Fruit fly (Drosophila melanogaster) whole organism, embryonic: ENCODE data around the gene Dyrk2.

Source experiments
- B-H1 ChIP-seq: fragments of 200-800 bp; sonication (Bioruptor generic); IDR thresholded peaks from 3 replicates; pipeline ENCODE4 v1.3.6; 2022; ENCODE audit warnings: missing biosample characterization, missing genetic modification characterization
- CG1024 ChIP-seq: fragments of 200-800 bp; sonication (Bioruptor generic); IDR thresholded peaks from 2 replicates; pipeline ENCODE4 v1.3.6; 2022; ENCODE audit warnings: missing biosample characterization, missing genetic modification characterization
- CG15601 ChIP-seq: fragments of 200-800 bp; sonication (Bioruptor generic); optimal IDR thresholded peaks from 3 replicates; lab custom pipeline; 2019; ENCODE audit warnings: missing biosample characterization, mild to moderate bottlenecking, missing genetic modification characterization, moderate library complexity
- CG1602 ChIP-seq: fragments of 200-800 bp; sonication (Bioruptor generic); optimal IDR thresholded peaks from 3 replicates; lab custom pipeline; 2016; ENCODE audit warnings: missing biosample characterization, missing genetic modification characterization
- CG16779 ChIP-seq: fragments of 200-800 bp; sonication (Bioruptor generic); IDR thresholded peaks from 2 replicates; pipeline ENCODE4 v1.3.6; 2022; ENCODE audit warnings: missing biosample characterization, missing genetic modification characterization
- CG16863 ChIP-seq: fragments of 200-800 bp; sonication (Bioruptor generic); optimal IDR thresholded peaks from 3 replicates; lab custom pipeline; 2016; ENCODE audit warnings: missing biosample characterization, missing genetic modification characterization
- CG18011 ChIP-seq: fragments of 200-800 bp; sonication (Bioruptor generic); optimal IDR thresholded peaks from 2 replicates; lab custom pipeline; 2017; ENCODE audit warnings: missing biosample characterization, missing genetic modification characterization, mild to moderate bottlenecking, moderate library complexity, missing genotype
- CG2712 ChIP-seq: fragments of 200-800 bp; optimal IDR thresholded peaks from 3 replicates; lab custom pipeline; 2019; ENCODE audit warnings: missing biosample characterization, mild to moderate bottlenecking, missing genetic modification characterization, moderate library complexity
- CG31441 ChIP-seq: fragments of 200-800 bp; sonication (Bioruptor generic); IDR thresholded peaks from 2 replicates; pipeline ENCODE4 v1.3.6; 2022; ENCODE audit warnings: missing biosample characterization, missing genetic modification characterization
- CG4707 ChIP-seq: fragments of 200-800 bp; sonication (Bioruptor generic); optimal IDR thresholded peaks from 2 replicates; lab custom pipeline; 2018; ENCODE audit warnings: missing biosample characterization, mild to moderate bottlenecking, missing genetic modification characterization, moderate library complexity
- CG5245 ChIP-seq: fragments of 200-800 bp; sonication (Bioruptor generic); optimal IDR thresholded peaks from 3 replicates; lab custom pipeline; 2016; ENCODE audit warnings: missing biosample characterization, missing genetic modification characterization
- CG7839 ChIP-seq: fragments of 200-800 bp; sonication (Bioruptor generic); optimal IDR thresholded peaks from 3 replicates; lab custom pipeline; 2018; ENCODE audit warnings: missing biosample characterization, mild to moderate bottlenecking, missing genetic modification characterization, moderate library complexity
- CG9727 ChIP-seq: fragments of 200-800 bp; sonication (Bioruptor generic); optimal IDR thresholded peaks from 3 replicates; lab custom pipeline; 2017; ENCODE audit warnings: missing biosample characterization, mild to moderate bottlenecking, missing genetic modification characterization
- CTCF ChIP-seq: fragments of 200-800 bp; sonication (Bioruptor generic); optimal IDR thresholded peaks from 2 replicates; lab custom pipeline; 2017; ENCODE audit warnings: missing biosample characterization, mild to moderate bottlenecking, missing genetic modification characterization, moderate library complexity
- CoRest ChIP-seq: fragments of 200-800 bp; sonication (Bioruptor generic); optimal IDR thresholded peaks from 3 replicates; lab custom pipeline; 2018; ENCODE audit warnings: missing biosample characterization, mild to moderate bottlenecking, missing genetic modification characterization, moderate library complexity
- D19A ChIP-seq: fragments of 200-800 bp; optimal IDR thresholded peaks from 3 replicates; lab custom pipeline; 2019; ENCODE audit warnings: missing biosample characterization, mild to moderate bottlenecking, missing genetic modification characterization, moderate library complexity
- E2f1 ChIP-seq: fragments of 200-800 bp; sonication (Bioruptor generic); IDR thresholded peaks from 2 replicates; pipeline ENCODE4 v1.3.6; 2022; ENCODE audit warnings: missing biosample characterization, missing genetic modification characterization
- E2f2 ChIP-seq: fragments of 200-800 bp; sonication (Bioruptor generic); IDR thresholded peaks from 2 replicates; pipeline ENCODE4 v1.3.6; 2022; ENCODE audit warnings: missing biosample characterization, missing genetic modification characterization
- ERR ChIP-seq: fragments of 200-800 bp; sonication (Bioruptor generic); optimal IDR thresholded peaks from 2 replicates; lab custom pipeline; 2016; ENCODE audit warnings: missing biosample characterization, missing genetic modification characterization
- Fer1 ChIP-seq: fragments of 200-800 bp; sonication (Bioruptor generic); optimal IDR thresholded peaks from 2 replicates; lab custom pipeline; 2017; ENCODE audit warnings: missing biosample characterization, mild to moderate bottlenecking, missing genetic modification characterization
- Hr78 ChIP-seq, 2 experiments: fragments of 200-800 bp in 1 of 2; fragments of >200 bp in 1 of 2; sonication (Bioruptor generic) in 1 of 2; optimal IDR thresholded peaks; 2 replicates each; lab custom pipeline; 2017 to 2019; ENCODE audit warnings: missing biosample characterization in 2 of 2, missing genetic modification characterization in 2 of 2, mild to moderate bottlenecking in 1 of 2, moderate library complexity in 1 of 2
- Meics ChIP-seq: fragments of 200-800 bp; sonication (Bioruptor generic); optimal IDR thresholded peaks from 2 replicates; lab custom pipeline; 2017; ENCODE audit warnings: missing biosample characterization, mild to moderate bottlenecking, missing genetic modification characterization
- NC2β ChIP-seq: fragments of 200-800 bp; sonication (Bioruptor generic); optimal IDR thresholded peaks from 2 replicates; lab custom pipeline; 2016; ENCODE audit warnings: missing biosample characterization, missing genetic modification characterization
- NFAT ChIP-seq: fragments of 200-800 bp; sonication (Bioruptor generic); IDR thresholded peaks from 2 replicates; pipeline ENCODE4 v1.3.6; 2022; ENCODE audit warnings: missing biosample characterization, missing genetic modification characterization
- Optix ChIP-seq: fragments of 200-800 bp; sonication (Bioruptor generic); IDR thresholded peaks from 3 replicates; pipeline ENCODE4 v1.3.6; 2022; ENCODE audit warnings: missing biosample characterization, missing genetic modification characterization
- Side ChIP-seq: fragments of 200-800 bp; sonication (Bioruptor generic); optimal IDR thresholded peaks from 2 replicates; lab custom pipeline; 2016; ENCODE audit warnings: missing biosample characterization, missing genetic modification characterization
- Xrp1 ChIP-seq: fragments of 200-800 bp; sonication (Bioruptor generic); IDR thresholded peaks from 2 replicates; pipeline ENCODE4 v1.3.6; 2022; ENCODE audit warnings: missing biosample characterization, missing genetic modification characterization
- ase ChIP-seq: fragments of 200-800 bp; sonication (Bioruptor generic); IDR thresholded peaks from 3 replicates; pipeline ENCODE4 v1.3.6; 2022; ENCODE audit warnings: missing biosample characterization, missing genetic modification characterization
- cato ChIP-seq: fragments of 200-800 bp; sonication (Bioruptor generic); optimal IDR thresholded peaks from 2 replicates; lab custom pipeline; 2016; ENCODE audit warnings: missing biosample characterization, missing genetic modification characterization, borderline replicate concordance
- hbn ChIP-seq: fragments of 200-800 bp; sonication (Bioruptor generic); IDR thresholded peaks from 2 replicates; pipeline ENCODE4 v1.3.6; 2022; ENCODE audit warnings: missing biosample characterization, missing genetic modification characterization; ENCODE audit not compliant: partially characterized antibody
- hkb ChIP-seq, 2 experiments: fragments of 200-800 bp in 1 of 2; fragments of >200 bp in 1 of 2; sonication (Bioruptor generic) in 1 of 2; IDR thresholded peaks in 1 of 2; optimal IDR thresholded peaks in 1 of 2; 2 replicates each; pipeline versions ENCODE4 v1.3.6 to Lab custom; 2017 to 2022; ENCODE audit warnings: missing biosample characterization in 1 of 2, missing genetic modification characterization in 1 of 2
- inv ChIP-seq: fragments of 200-800 bp; sonication (Bioruptor generic); IDR thresholded peaks from 2 replicates; pipeline ENCODE4 v1.3.6; 2022; ENCODE audit warnings: missing biosample characterization, missing genetic modification characterization; ENCODE audit not compliant: partially characterized antibody
- jing ChIP-seq: fragments of 200-800 bp; sonication (Bioruptor generic); optimal IDR thresholded peaks from 2 replicates; lab custom pipeline; 2018; ENCODE audit warnings: missing biosample characterization, mild to moderate bottlenecking, missing genetic modification characterization
- ken ChIP-seq: fragments of 200-800 bp; sonication (Bioruptor generic); IDR thresholded peaks from 3 replicates; pipeline ENCODE4 v1.3.6; 2022; ENCODE audit warnings: missing biosample characterization, missing genetic modification characterization
- lola ChIP-seq, 3 experiments: fragments of >200 bp in 2 of 3; fragments of 200-800 bp in 1 of 3; sonication (Bioruptor generic) in 1 of 3; optimal IDR thresholded peaks; 2 replicates each; lab custom pipeline; 2017 to 2019; ENCODE audit warnings: missing biosample characterization in 3 of 3, missing genetic modification characterization in 3 of 3, mild to moderate bottlenecking in 1 of 3, moderate library complexity in 1 of 3
- oc ChIP-seq: fragments of 200-800 bp; sonication (Bioruptor generic); optimal IDR thresholded peaks from 2 replicates; lab custom pipeline; 2018; ENCODE audit warnings: missing biosample characterization, mild to moderate bottlenecking, missing genetic modification characterization, moderate library complexity
- onecut ChIP-seq: fragments of 200-800 bp; sonication (Bioruptor generic); IDR thresholded peaks from 2 replicates; pipeline ENCODE4 v1.3.6; 2022; ENCODE audit warnings: missing biosample characterization, missing genetic modification characterization
- org-1 ChIP-seq: fragments of 200-800 bp; sonication (Bioruptor generic); optimal IDR thresholded peaks from 2 replicates; lab custom pipeline; 2017; ENCODE audit warnings: missing biosample characterization, missing genetic modification characterization
- pb ChIP-seq: fragments of 200-800 bp; sonication (Bioruptor generic); optimal IDR thresholded peaks from 3 replicates; lab custom pipeline; 2016; ENCODE audit warnings: missing biosample characterization, missing genetic modification characterization
- sc ChIP-seq, 3 experiments: fragments of >200 bp in 2 of 3; fragments of 200-800 bp in 1 of 3; sonication (Bioruptor generic) in 1 of 3; optimal IDR thresholded peaks; 2 replicates in 2 of 3; 3 replicates in 1 of 3; lab custom pipeline; 2017; ENCODE audit warnings: mild to moderate bottlenecking in 1 of 3, missing biosample characterization in 1 of 3, missing genetic modification characterization in 1 of 3, missing genetic modification reagents in 1 of 3
- shn ChIP-seq: fragments of 200-800 bp; sonication (Bioruptor generic); optimal IDR thresholded peaks from 3 replicates; lab custom pipeline; 2016; ENCODE audit warnings: missing biosample characterization, missing genetic modification characterization
- sima ChIP-seq: fragments of 200-800 bp; sonication (Bioruptor generic); optimal IDR thresholded peaks from 2 replicates; lab custom pipeline; 2016; ENCODE audit warnings: missing biosample characterization, missing genetic modification characterization
- ssp ChIP-seq: fragments of 200-800 bp; sonication (Bioruptor generic); IDR thresholded peaks from 2 replicates; pipeline ENCODE4 v1.3.6; 2022; ENCODE audit warnings: missing biosample characterization, missing genetic modification characterization
- stc ChIP-seq: fragments of 200-800 bp; sonication (Bioruptor generic); IDR thresholded peaks from 2 replicates; pipeline ENCODE4 v1.3.6; 2022; ENCODE audit warnings: missing biosample characterization, missing genetic modification characterization
- tap ChIP-seq: fragments of 200-800 bp; optimal IDR thresholded peaks from 3 replicates; lab custom pipeline; 2019; ENCODE audit warnings: missing biosample characterization, mild to moderate bottlenecking, missing genetic modification characterization, moderate library complexity
- tgo ChIP-seq: fragments of 200-800 bp; sonication (Bioruptor generic); IDR thresholded peaks from 3 replicates; pipeline ENCODE4 v1.3.6; 2022; ENCODE audit warnings: missing biosample characterization, missing genetic modification characterization
- tll ChIP-seq, 2 experiments: fragments of 200-800 bp in 1 of 2; fragments of >200 bp in 1 of 2; sonication (Bioruptor generic) in 1 of 2; optimal IDR thresholded peaks; 2 replicates each; lab custom pipeline; 2017 to 2019; ENCODE audit warnings: missing biosample characterization in 2 of 2, missing genetic modification characterization in 2 of 2, mild to moderate bottlenecking in 1 of 2, moderate library complexity in 1 of 2
- toy ChIP-seq: fragments of 200-800 bp; sonication (Bioruptor generic); IDR thresholded peaks from 2 replicates; pipeline ENCODE4 v1.3.6; 2022; ENCODE audit warnings: missing biosample characterization, missing genetic modification characterization
- tx ChIP-seq: fragments of 200-800 bp; sonication (Bioruptor generic); optimal IDR thresholded peaks from 2 replicates; lab custom pipeline; 2016; ENCODE audit warnings: missing biosample characterization, missing genetic modification characterization
- zfh1 ChIP-seq: fragments of 200-800 bp; sonication (Bioruptor generic); IDR thresholded peaks from 3 replicates; pipeline ENCODE4 v1.3.6; 2022; ENCODE audit warnings: missing biosample characterization, missing genetic modification characterization

The Dyrk2 gene

dm6 chr2L:14245517-14245916 is 11.6 kb upstream of the Dyrk2 start:
- TF ChIP-seq CG16863 (GFP tag; lab: Kevin White, UChicago) (peak; percentile 1), CoRest (tag; lab: Kevin White, UChicago) (peak; percentile 48), org-1 (peak; percentile 58), CG18011 (GFP tag; lab: Kevin White, UChicago) (no peak), CG15601 (tag; lab: Kevin White, UChicago) (peak; percentile 60), ken (GFP tag; lab: Robert Waterston, UW) (peak; percentile 77), CG7839 (tag; lab: Kevin White, UChicago) (peak; percentile 58), NFAT (GFP tag; lab: Robert Waterston, UW) (no peak), inv (GFP tag; lab: Robert Waterston, UW) (no peak), ase (GFP tag; lab: Robert Waterston, UW) (no peak; the same call in 2 of the 3 replicates), NC2β (GFP tag; lab: Kevin White, UChicago) (peak; percentile 26), Optix (GFP tag; lab: Robert Waterston, UW) (peak; percentile 39; the same call in 1 of the 3 replicates), CG16779 (no peak), oc (tag; lab: Kevin White, UChicago) (peak; percentile 77), CG2712 (peak; percentile 57), D19A (tag; lab: Kevin White, UChicago) (peak; percentile 61), Hr78 (GFP tag; optimal IDR thresholded peaks at IDR 0.05; lab: Kevin White, UChicago) (peak in 1 of 2 experiments; percentile 33), toy (no peak), Fer1 (GFP tag; lab: Kevin White, UChicago) (no peak), sima (no peak), hbn (GFP tag; lab: Robert Waterston, UW) (no peak), stc (GFP tag; lab: Robert Waterston, UW) (peak; percentile 40; the same call in 1 of the 2 replicates), tap (peak; percentile 1), zfh1 (peak; percentile 84), E2f2 (GFP tag; lab: Robert Waterston, UW) (0 out of 2 replicates have a peak, but pooled peaks have one; percentile 24), E2f1 (peak; percentile 35; the same call in 1 of the 2 replicates), tll (GFP tag; optimal IDR thresholded peaks at IDR 0.05; lab: Kevin White, UChicago) (no peak), lola (GFP tag; optimal IDR thresholded peaks at IDR 0.05; lab: Kevin White, UChicago) (peak in 1 of 3 experiments; percentile 63), Xrp1 (GFP tag; lab: Robert Waterston, UW) (peak; percentile 78), ssp (GFP tag; lab: Robert Waterston, UW) (peak; percentile 25; the same call in 1 of the 2 replicates), Meics (GFP tag; lab: Kevin White, UChicago) (no peak), ERR (GFP tag; lab: Kevin White, UChicago) (no peak), CTCF (no peak), CG1024 (GFP tag; lab: Robert Waterston, UW) (peak; percentile 46; the same call in 1 of the 2 replicates), tgo (peak; percentile 35; the same call in 1 of the 3 replicates), CG4707 (peak; percentile 33), cato (GFP tag; lab: Kevin White, UChicago) (no peak), jing (GFP tag; lab: Kevin White, UChicago) (peak; percentile 51), tx (peak; percentile 3), CG5245 (peak; percentile 24), onecut (peak; percentile 53; the same call in 1 of the 2 replicates), sc (optimal IDR thresholded peaks at IDR 0.05; lab: Kevin White, UChicago) (no peak), sc (GFP tag; optimal IDR thresholded peaks at IDR 0.05; lab: Kevin White, UChicago) (peak; percentile 66), pb (GFP tag; lab: Kevin White, UChicago) (no peak), hkb (optimal IDR thresholded peaks at IDR 0.05; lab: Kevin White, UChicago) (no peak), hkb (GFP tag; IDR thresholded peaks at IDR 0.05; lab: Robert Waterston, UW) (peak; percentile 55), shn (GFP tag; lab: Kevin White, UChicago) (no peak), CG9727 (GFP tag; lab: Kevin White, UChicago) (peak; percentile 11), CG1602 (GFP tag; lab: Kevin White, UChicago) (peak; percentile 10), B-H1 (GFP tag; lab: Robert Waterston, UW) (0 out of 3 replicates have a peak, but pooled peaks have one; percentile 18), CG31441 (GFP tag; lab: Robert Waterston, UW) (peak; percentile 36; the same call in 1 of the 2 replicates), Side (GFP tag; lab: Kevin White, UChicago) (no peak)
